Fruit fly (Drosophila melanogaster): Measurements from ENCODE around the gene CG34376.
A peak's percentile ranks its signal among the peaks of the same experiment; 100 is the strongest.

The CG34376 gene

dm6 chr3R:22488855-22489254 lies 41.0 kb downstream of the CG34376 start, which contains the start of gene CG5376:
CG5376 (minus strand) TSS chr3R:22488955.
- no peak for TF ChIP-seq noc (tag; optimal IDR thresholded peaks at IDR 0.05)

dm6 chr3R:22491088-22491879 lies 43.4 kb downstream of the CG34376 start, which contains the start of the genes CCT1 and tHMG1:
CCT1 (minus strand) TSS chr3R:22491439.
tHMG1 (plus strand) TSS chr3R:22491829.
- TF ChIP-seq noc (tag; optimal IDR thresholded peaks at IDR 0.05), result no peak

- TF ChIP-seq noc (tag; optimal IDR thresholded peaks at IDR 0.05), result no peak
Observed at dm6 chr3R:22492767-22493166, 44.9 kb downstream of the CG34376 start, which contains the start of gene tHMG2. tHMG2 (plus strand) TSS chr3R:22492953.

dm6 chr3R:22494523-22495309 lies 46.8 kb downstream of the CG34376 start:
- TF ChIP-seq noc (tag; optimal IDR thresholded peaks at IDR 0.05), result peak; percentile 68

dm6 chr3R:22497025-22497424 lies 49.1 kb downstream of the CG34376 start, which contains the start of gene Octbeta1R:
Octbeta1R (plus strand) TSS chr3R:22497215.
- TF ChIP-seq noc (tag; optimal IDR thresholded peaks at IDR 0.05), result no peak

- TF ChIP-seq noc (tag; optimal IDR thresholded peaks at IDR 0.05), result no peak
Observed at dm6 chr3R:22503630-22504029, 55.7 kb downstream of the CG34376 start.

All from whole organism, larva.